Worm (Caenorhabditis elegans) whole organism, midembryonic: Measurements from ENCODE around the gene ggtb-1.

Source experiments
- T22C8.4 ChIP-seq: fragments of 200-800 bp; sonication (Bioruptor generic); IDR thresholded peaks from 2 replicates; pipeline ENCODE4 v1.3.6; 2022; ENCODE audit warnings: missing genetic modification characterization, missing compliant biosample characterization
- cog-1 ChIP-seq: sonication (generic microtip); optimal IDR thresholded peaks from 2 replicates; lab custom pipeline; 2016; ENCODE audit warnings: missing genetic modification characterization, missing compliant biosample characterization
- flt-1 ChIP-seq: fragments of 200-800 bp; sonication (Bioruptor generic); IDR thresholded peaks from 2 replicates; pipeline ENCODE4 v1.3.6; 2022; ENCODE audit warnings: missing genetic modification characterization, missing compliant biosample characterization
- klf-2 ChIP-seq: fragments of 200-800 bp; sonication (Bioruptor generic); conservative IDR thresholded peaks from 2 replicates; pipeline ENCODE4 v1.3.6; 2022; ENCODE audit warnings: missing genetic modification reagents, missing genetic modification characterization, missing compliant biosample characterization
- med-1 ChIP-seq: sonication (generic microtip); optimal IDR thresholded peaks from 2 replicates; lab custom pipeline; 2017; ENCODE audit warnings: missing genetic modification characterization, mild to moderate bottlenecking, missing compliant biosample characterization, antibody characterized with exemption, missing genetic modification reagents; ENCODE audit not compliant: insufficient read depth
- ref-1 ChIP-seq: fragments of 200-800 bp; sonication (Bioruptor generic); conservative IDR thresholded peaks from 2 replicates; pipeline ENCODE4 v1.3.6; 2022; ENCODE audit warnings: missing genetic modification reagents, missing genetic modification characterization, missing compliant biosample characterization
- tab-1 ChIP-seq: fragments of 200-800 bp; sonication (Bioruptor generic); IDR thresholded peaks from 2 replicates; pipeline ENCODE4 v1.3.6; 2022; ENCODE audit warnings: missing genetic modification characterization, missing compliant biosample characterization
- ztf-23 ChIP-seq: fragments of 200-800 bp; sonication (Bioruptor generic); IDR thresholded peaks from 2 replicates; pipeline ENCODE4 v1.3.6; 2022; ENCODE audit warnings: missing genetic modification reagents, missing genetic modification characterization, missing compliant biosample characterization
- ztf-29 ChIP-seq: fragments of 200-800 bp; sonication (Bioruptor generic); IDR thresholded peaks from 2 replicates; pipeline ENCODE4 v1.3.6; 2022; ENCODE audit warnings: missing genetic modification reagents, missing genetic modification characterization, missing compliant biosample characterization

ggtb-1 gene

DNA sequence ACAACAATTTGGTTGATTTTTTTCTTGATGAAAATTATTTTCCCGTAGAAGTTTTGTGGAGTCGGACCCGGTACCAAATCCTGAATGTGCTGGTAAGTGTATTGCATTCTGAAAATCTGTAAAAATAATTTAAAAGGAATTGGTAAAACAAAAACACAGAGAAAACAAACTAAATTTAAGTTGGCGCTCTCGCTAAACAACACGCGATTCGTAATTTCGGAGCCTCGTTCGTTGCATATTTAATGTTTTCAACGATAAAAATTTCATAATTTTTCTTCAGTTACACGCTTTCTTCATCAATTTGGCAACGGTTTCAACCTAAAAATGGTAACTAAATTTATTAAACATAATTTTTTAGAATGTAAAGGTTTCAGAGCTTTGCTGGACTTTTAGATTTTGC, at the start of gene ggtb-1, which contains the start of gene pot-1:
Gene ggtb-1 (plus strand): TSS at position 208 of the 400 bp plus-strand sequence.
Gene pot-1 (minus strand): TSS at position 120 of the 400 bp plus-strand sequence.
- TF ChIP-seq ztf-23, result no peak
- TF ChIP-seq cog-1 (tag; lab: Kevin White, UChicago), result no peak
- no peak for TF ChIP-seq ref-1

DNA sequence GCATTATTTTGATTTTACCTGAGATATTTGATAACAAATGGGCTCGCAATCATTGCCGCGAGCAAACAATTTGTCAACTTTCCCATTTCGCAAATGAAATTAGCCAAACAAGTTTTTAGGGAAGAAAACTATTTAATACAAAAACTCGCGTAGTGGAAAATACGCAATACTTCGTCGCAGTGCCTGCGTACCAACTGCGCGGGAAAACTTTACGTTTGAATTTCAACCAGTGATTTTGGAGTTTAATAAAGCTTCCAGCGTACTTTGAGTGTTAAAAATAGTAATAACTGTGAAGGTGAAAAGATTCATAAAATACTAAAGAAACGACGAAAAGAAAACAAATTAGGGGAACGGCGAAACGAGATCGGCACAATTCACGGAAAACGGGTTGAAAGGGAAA, 48.7 kb upstream of the ggtb-1 start, which contains the start of gene tofu-7:
Gene tofu-7 (minus strand): TSS at position 111 of the 400 bp plus-strand sequence.
- no peak for TF ChIP-seq cog-1 (tag; lab: Kevin White, UChicago)
- no peak for TF ChIP-seq klf-2 (GFP tag; lab: Robert Waterston, UW)
- TF ChIP-seq ztf-23, result no peak
- TF ChIP-seq tab-1 (GFP tag; lab: Robert Waterston, UW), result no peak
- no peak for TF ChIP-seq ztf-29 (GFP tag; lab: Robert Waterston, UW)
- TF ChIP-seq ref-1, result no peak
- TF ChIP-seq med-1 (GFP tag; lab: Kevin White, UChicago), result no peak
- TF ChIP-seq T22C8.4, result no peak
- no peak for TF ChIP-seq flt-1 (GFP tag; lab: Robert Waterston, UW)

DNA sequence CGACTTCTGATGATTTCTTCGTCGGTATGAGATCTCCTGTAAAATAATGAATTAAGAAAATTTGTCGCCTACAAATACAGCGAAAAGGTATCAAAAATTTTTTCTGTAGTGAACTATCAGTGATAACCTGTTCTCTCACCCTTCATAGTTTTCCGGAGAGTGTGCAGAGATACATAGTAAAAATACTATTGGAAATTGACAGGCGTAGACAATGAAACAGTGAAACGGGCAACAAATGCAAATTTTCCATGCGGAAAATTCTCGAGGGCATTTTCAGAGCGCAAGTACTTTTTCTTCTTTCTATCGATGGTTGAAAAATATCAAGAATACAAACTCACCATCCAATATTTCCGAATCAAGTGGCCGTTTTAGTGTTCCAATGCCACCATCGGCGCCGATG, 46.4 kb upstream of the ggtb-1 start:
- TF ChIP-seq med-1 (GFP tag; lab: Kevin White, UChicago) (no peak), ztf-29 (GFP tag; lab: Robert Waterston, UW) (no peak), cog-1 (tag; lab: Kevin White, UChicago) (no peak), tab-1 (GFP tag; lab: Robert Waterston, UW) (no peak), klf-2 (GFP tag; lab: Robert Waterston, UW) (no peak), ztf-23 (no peak), flt-1 (GFP tag; lab: Robert Waterston, UW) (no peak), ref-1 (no peak), T22C8.4 (no peak)

DNA sequence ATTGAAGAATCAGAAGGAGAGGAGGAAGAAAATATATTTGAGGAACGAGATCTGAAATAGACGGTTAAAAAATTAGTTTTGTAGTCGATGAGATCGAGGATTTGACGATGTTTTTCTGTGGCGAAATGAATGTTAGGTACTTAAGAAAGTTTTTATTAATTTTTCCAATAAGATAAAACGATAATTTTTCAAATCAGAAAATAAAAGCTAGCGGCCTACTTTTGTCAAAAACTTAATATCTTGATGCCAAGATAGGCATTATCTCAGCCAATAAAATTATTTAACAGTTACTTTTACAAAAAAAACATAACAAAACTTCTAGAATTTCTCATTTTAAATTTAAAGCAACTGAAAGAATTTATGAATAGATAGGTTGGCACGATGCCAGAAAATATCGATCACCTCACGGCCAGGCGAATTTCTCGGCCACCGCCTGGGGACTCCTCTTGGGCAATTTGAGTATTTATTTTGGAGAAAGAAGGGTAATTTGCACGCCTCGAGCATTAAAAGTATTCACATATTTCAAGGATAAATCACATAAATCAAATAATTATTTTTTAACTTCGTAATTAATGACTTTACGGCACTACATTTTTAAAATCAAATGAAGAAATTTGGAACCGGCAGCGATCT, 45.8 kb upstream of the ggtb-1 start, which contains the start of gene fubl-2:
Gene fubl-2 (minus strand): TSS at position 51 of the 633 bp plus-strand sequence.
- TF ChIP-seq ztf-23 (0 out of 2 replicates have a peak, but pooled peaks have one; percentile 27), flt-1 (GFP tag; lab: Robert Waterston, UW) (no peak)

DNA sequence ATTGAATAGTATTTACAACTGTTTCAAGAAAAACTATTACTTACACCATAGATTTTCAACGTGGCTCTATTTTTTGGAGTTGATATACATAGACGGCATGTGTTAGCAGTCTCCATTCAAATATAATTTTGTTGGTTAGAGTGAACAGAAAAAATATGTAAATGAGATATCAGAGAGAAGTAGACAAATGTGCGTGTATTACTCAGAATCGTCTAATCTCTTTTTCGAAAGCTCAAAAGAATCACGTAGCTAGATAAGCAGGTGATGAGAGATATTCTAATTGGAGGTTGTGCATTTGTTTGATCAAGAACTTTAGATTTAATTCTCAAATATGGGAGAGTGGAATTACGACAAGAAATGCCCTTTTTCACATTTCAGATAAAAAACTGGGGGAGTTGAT, 43.0 kb upstream of the ggtb-1 start, which contains the start of gene ZK418.10:
Gene ZK418.10 (minus strand): TSS at position 148 of the 400 bp plus-strand sequence.
- no peak for TF ChIP-seq med-1 (GFP tag; lab: Kevin White, UChicago)
- no peak for TF ChIP-seq flt-1 (GFP tag; lab: Robert Waterston, UW)
- no peak for TF ChIP-seq ztf-29 (GFP tag; lab: Robert Waterston, UW)
- TF ChIP-seq klf-2 (GFP tag; lab: Robert Waterston, UW), result no peak
- no peak for TF ChIP-seq ztf-23
- no peak for TF ChIP-seq cog-1 (tag; lab: Kevin White, UChicago)
- TF ChIP-seq ref-1, result no peak

DNA sequence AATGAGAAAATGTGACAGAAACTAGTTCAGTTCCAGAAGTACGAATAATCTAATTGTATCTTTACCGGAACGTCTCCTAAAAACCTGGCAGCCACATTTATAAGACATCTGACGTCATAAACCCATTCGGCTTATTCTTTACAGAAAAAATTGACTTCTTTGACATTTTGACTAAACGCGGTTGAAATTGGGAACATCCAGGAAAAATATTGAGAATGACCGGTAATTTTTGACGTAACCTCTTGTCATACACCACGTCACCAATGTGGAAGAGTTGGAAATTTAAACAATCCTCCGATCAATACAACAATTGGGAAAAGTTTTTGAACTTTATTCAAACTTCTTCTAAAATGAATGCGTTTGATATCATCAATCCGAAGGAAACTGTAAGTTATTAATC, 42.5 kb upstream of the ggtb-1 start, which contains the start of gene ZK418.2:
Gene ZK418.2 (plus strand): TSS at position 301 of the 400 bp plus-strand sequence.
- TF ChIP-seq ref-1 (no peak), klf-2 (GFP tag; lab: Robert Waterston, UW) (no peak), ztf-29 (GFP tag; lab: Robert Waterston, UW) (no peak), ztf-23 (no peak), cog-1 (tag; lab: Kevin White, UChicago) (no peak), med-1 (GFP tag; lab: Kevin White, UChicago) (no peak), flt-1 (GFP tag; lab: Robert Waterston, UW) (no peak), tab-1 (GFP tag; lab: Robert Waterston, UW) (no peak), T22C8.4 (no peak)

DNA sequence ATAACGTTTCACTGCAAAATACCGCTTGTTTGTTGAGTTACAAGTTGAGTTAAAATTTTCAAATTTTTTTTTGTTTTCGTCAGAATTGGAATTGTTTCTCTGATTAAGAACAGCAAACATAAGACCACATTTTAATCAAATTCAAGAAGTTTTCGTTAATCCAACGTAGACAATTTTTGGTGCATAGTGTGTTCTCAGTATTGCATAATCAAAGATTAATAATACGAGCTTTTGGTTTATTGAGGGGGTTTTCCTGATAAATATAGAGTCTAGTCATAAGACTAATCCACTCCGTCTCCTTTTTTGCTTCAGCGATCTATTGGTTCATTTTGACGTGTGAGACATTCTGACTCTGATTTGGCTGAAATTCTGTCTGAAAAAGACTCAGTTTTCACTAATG, 38.4 kb upstream of the ggtb-1 start, which contains the start of gene nhr-9:
Gene nhr-9 (plus strand): TSS at position 307 of the 400 bp plus-strand sequence.
- TF ChIP-seq ztf-23 (no peak), flt-1 (GFP tag; lab: Robert Waterston, UW) (no peak), klf-2 (GFP tag; lab: Robert Waterston, UW) (no peak), ztf-29 (GFP tag; lab: Robert Waterston, UW) (no peak)

DNA sequence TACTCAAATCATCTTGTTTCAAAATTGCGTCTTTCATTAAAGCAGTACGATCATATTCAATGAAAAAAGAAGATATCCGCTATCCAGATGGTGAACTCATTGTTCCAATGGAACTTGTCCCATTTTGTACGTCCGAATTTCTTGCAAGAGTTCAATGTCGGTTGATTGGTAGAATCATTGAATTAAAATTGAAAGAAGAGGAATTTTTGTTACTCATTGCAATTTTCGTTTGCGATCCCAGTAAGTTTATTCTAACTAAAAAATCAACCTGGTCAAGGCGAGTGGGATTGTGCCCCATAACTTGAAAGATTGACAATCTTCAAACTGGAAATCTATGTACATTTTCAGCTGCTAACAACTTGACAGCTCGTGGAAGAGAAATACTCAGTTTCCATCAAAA, 37.1 kb upstream of the ggtb-1 start:
- TF ChIP-seq cog-1 (tag; lab: Kevin White, UChicago) (no peak), ref-1 (no peak), med-1 (GFP tag; lab: Kevin White, UChicago) (no peak), T22C8.4 (no peak), flt-1 (GFP tag; lab: Robert Waterston, UW) (no peak), ztf-23 (no peak), tab-1 (GFP tag; lab: Robert Waterston, UW) (no peak), klf-2 (GFP tag; lab: Robert Waterston, UW) (no peak)

DNA sequence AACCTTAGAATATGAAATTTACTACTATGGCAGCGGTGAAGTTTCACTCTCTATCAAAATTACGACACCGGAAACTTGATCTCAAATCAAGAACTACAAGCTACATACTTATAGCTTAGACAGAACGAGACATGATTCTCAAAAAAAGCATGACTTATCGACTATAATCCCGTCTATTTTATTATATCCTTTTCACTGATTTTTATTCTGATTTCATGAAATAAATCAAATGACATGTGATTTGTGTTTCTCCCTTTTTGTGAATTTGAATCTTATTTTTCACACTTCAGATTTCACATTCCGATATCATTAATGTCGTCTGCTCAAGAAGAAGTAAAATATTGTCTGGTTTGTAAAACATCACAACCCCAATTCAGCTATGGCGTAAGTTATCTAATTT, 33.6 kb upstream of the ggtb-1 start, which contains the start of gene ZK418.11:
Gene ZK418.11 (plus strand): TSS at position 289 of the 400 bp plus-strand sequence.
- TF ChIP-seq cog-1 (tag; lab: Kevin White, UChicago), result no peak
- no peak for TF ChIP-seq klf-2 (GFP tag; lab: Robert Waterston, UW)

DNA sequence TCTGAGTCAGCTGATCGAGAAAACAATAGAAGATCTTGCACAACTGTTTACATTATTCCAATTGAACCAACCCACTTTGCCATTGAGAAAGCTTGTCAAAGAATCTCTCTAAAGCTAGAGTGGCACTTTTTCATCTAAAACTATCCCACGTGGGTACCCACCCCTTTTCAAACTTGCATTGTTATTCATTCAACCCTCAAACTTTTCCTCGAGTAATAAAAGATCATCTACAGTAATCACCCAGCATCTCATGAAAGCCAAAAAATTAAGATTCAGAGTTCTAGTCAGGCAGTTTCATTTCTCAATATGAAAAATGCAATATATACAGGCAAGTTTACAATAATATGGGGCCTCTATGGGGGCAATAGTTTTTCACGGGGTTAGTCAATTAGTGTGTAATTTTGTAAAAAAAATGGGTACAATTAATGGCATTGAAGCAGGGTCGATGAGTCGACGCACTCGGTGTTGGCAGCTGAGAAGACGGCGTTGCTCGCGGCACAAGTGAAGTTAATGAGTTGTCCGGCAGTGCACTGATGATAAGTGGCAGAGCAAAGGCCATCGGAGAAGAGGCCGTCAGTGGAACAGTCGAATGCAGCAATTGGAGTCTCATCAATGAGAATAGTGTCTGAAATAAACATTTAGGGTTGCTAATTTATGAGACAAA, 31.6 kb upstream of the ggtb-1 start:
- no peak for TF ChIP-seq flt-1 (GFP tag; lab: Robert Waterston, UW)
- no peak for TF ChIP-seq ref-1
- TF ChIP-seq cog-1 (tag; lab: Kevin White, UChicago), result no peak
- TF ChIP-seq ztf-29 (GFP tag; lab: Robert Waterston, UW), result no peak
- TF ChIP-seq T22C8.4, result no peak
- no peak for TF ChIP-seq med-1 (GFP tag; lab: Kevin White, UChicago)
- TF ChIP-seq tab-1 (GFP tag; lab: Robert Waterston, UW), result no peak
- no peak for TF ChIP-seq klf-2 (GFP tag; lab: Robert Waterston, UW)
- no peak for TF ChIP-seq ztf-23
